Worm (Caenorhabditis elegans): ENCODE measurements around the gene npp-3.

- no peak for TF ChIP-seq ztf-23 (GFP tag; IDR thresholded peaks at IDR 0.05)
- TF ChIP-seq ref-1 (GFP tag; conservative IDR thresholded peaks at IDR 0.05): no peak
- no peak for TF ChIP-seq med-1 (GFP tag; optimal IDR thresholded peaks at IDR 0.05; ENCODE audit: insufficient read depth)
- no peak for TF ChIP-seq flt-1 (GFP tag; IDR thresholded peaks at IDR 0.05)
These were observed 29.6 kb downstream of the npp-3 start for ce11 chrII:11844984-11845383.
